Worm (Caenorhabditis elegans): ENCODE results near the gene C23F12.3.

C23F12.3 gene

DNA sequence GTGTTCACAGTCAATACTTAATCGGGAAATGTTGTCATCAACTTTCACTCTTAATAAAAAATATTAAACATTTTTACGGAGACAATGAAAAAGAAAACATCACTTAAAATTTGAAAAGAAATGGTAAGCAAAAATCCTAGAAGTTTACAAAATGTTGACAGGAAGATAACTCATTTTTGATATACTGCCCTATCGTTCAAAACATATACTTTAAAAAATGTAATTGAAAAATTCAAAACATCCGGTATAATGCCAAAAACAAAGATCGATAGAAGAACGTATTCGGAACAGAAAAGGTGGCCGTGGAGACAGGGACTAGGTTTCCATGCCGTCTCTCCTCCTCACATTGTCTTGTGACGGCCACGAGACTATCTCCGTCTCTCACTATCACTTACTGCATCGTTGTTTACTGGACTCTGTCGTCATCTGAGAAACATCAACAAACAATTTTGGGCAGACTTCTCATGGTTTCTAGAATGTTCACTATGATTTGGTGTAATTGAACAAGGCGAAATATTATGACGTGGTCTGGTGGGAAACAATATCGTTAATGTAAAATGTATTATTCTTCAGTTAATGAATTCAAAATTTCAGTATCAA is 44.0 kb upstream of the C23F12.3 start, which contains the start of gene oga-1 (continued):
- no peak for TF ChIP-seq tag-97 (GFP tag; IDR thresholded peaks at IDR 0.05)
- TF ChIP-seq saeg-2 (GFP tag; IDR thresholded peaks at IDR 0.05), result no peak
- TF ChIP-seq lim-7 (GFP tag; IDR thresholded peaks at IDR 0.05), result no peak
- no peak for TF ChIP-seq mes-2 (tag; optimal IDR thresholded peaks at IDR 0.05; ENCODE audit: poor library complexity, severe bottlenecking)
- no peak for TF ChIP-seq madf-5 (GFP tag; IDR thresholded peaks at IDR 0.05)
- no peak for TF ChIP-seq ztf-11 (tag; optimal IDR thresholded peaks at IDR 0.05)
- TF ChIP-seq ces-1 (GFP tag; optimal IDR thresholded peaks at IDR 0.05), result no peak
- TF ChIP-seq aha-1 (tag), result peak; percentile 83
- peak; percentile 91 for TF ChIP-seq nhr-11 (tag; optimal IDR thresholded peaks at IDR 0.05)
- TF ChIP-seq dve-1 (tag; optimal IDR thresholded peaks at IDR 0.05; ENCODE audit: insufficient read depth), result peak; percentile 84
- no peak for TF ChIP-seq fos-1 (tag; optimal IDR thresholded peaks at IDR 0.05)
- TF ChIP-seq snpc-1.2 (GFP tag; IDR thresholded peaks at IDR 0.05), result no peak
- TF ChIP-seq daf-19 (GFP tag; conservative IDR thresholded peaks at IDR 0.05), result no peak
- TF ChIP-seq nhr-28 (tag; optimal IDR thresholded peaks at IDR 0.05), result no peak
- TF ChIP-seq mep-1 (tag; optimal IDR thresholded peaks at IDR 0.05), result no peak
- no peak for TF ChIP-seq Y48G9A.11 (GFP tag; IDR thresholded peaks at IDR 0.05)
- TF ChIP-seq egl-27 (tag; optimal IDR thresholded peaks at IDR 0.05), result no peak
- TF ChIP-seq daf-8 (GFP tag; IDR thresholded peaks at IDR 0.05), result no peak
- TF ChIP-seq madf-9 (GFP tag; conservative IDR thresholded peaks at IDR 0.05), result no peak
- no peak for TF ChIP-seq F44E2.7 (GFP tag; IDR thresholded peaks at IDR 0.05)
- no peak for TF ChIP-seq R02D3.7 (tag; optimal IDR thresholded peaks at IDR 0.05)
- no peak for TF ChIP-seq zfp-3 (GFP tag; conservative IDR thresholded peaks at IDR 0.05)
- TF ChIP-seq zip-11 (GFP tag; IDR thresholded peaks at IDR 0.05), result no peak
- no peak for TF ChIP-seq F26F4.8 (GFP tag; conservative IDR thresholded peaks at IDR 0.05)
- TF ChIP-seq Y5F2A.4 (GFP tag; optimal IDR thresholded peaks at IDR 0.05), result no peak
- TF ChIP-seq hlh-30 (tag; optimal IDR thresholded peaks at IDR 0.05; ENCODE audit: insufficient read depth), result peak; percentile 99
- peak; percentile 16 for TF ChIP-seq zip-2 (tag; optimal IDR thresholded peaks at IDR 0.05)
- peak; percentile 55 for TF ChIP-seq rbr-2 (tag; optimal IDR thresholded peaks at IDR 0.05)
- TF ChIP-seq ctbp-1 (GFP tag; IDR thresholded peaks at IDR 0.05), result no peak
- no peak for TF ChIP-seq gei-8 (GFP tag; optimal IDR thresholded peaks at IDR 0.05)
- TF ChIP-seq spr-1 (tag; optimal IDR thresholded peaks at IDR 0.05), result no peak
- TF ChIP-seq nhr-77 (tag; optimal IDR thresholded peaks at IDR 0.05), result no peak
- peak; percentile 60 for TF ChIP-seq fkh-10 (GFP tag; optimal IDR thresholded peaks at IDR 0.05)
- no peak for TF ChIP-seq F10B5.3 (tag; optimal IDR thresholded peaks at IDR 0.05)
- no peak for TF ChIP-seq lin-29 (GFP tag; IDR thresholded peaks at IDR 0.05)
- TF ChIP-seq pha-4 (GFP tag; IDR thresholded peaks at IDR 0.05), result no peak
- TF ChIP-seq pha-4 (tag; optimal IDR thresholded peaks at IDR 0.05), result peak; percentile 91
- no peak for TF ChIP-seq ceh-28 (tag; optimal IDR thresholded peaks at IDR 0.05)
- TF ChIP-seq ZK337.2 (GFP tag; IDR thresholded peaks at IDR 0.05), result no peak
- no peak for TF ChIP-seq lin-39 (tag; optimal IDR thresholded peaks at IDR 0.05)
- peak; percentile 52 for TF ChIP-seq lin-13 (GFP tag; optimal IDR thresholded peaks at IDR 0.05)
- peak; percentile 66 for TF ChIP-seq T20F7.1 (GFP tag; optimal IDR thresholded peaks at IDR 0.05)
- TF ChIP-seq dpl-1 (GFP tag; optimal IDR thresholded peaks at IDR 0.05), result no peak
- no peak for TF ChIP-seq lin-1 (GFP tag; IDR thresholded peaks at IDR 0.05)
- TF ChIP-seq F49E8.2 (tag; optimal IDR thresholded peaks at IDR 0.05; ENCODE audit: borderline replicate concordance), result no peak
- no peak for TF ChIP-seq nhr-111 (GFP tag; optimal IDR thresholded peaks at IDR 0.05)
- TF ChIP-seq sdz-12 (GFP tag; optimal IDR thresholded peaks at IDR 0.05), result no peak
- no peak for TF ChIP-seq nhr-41 (GFP tag; IDR thresholded peaks at IDR 0.05)
- peak; percentile 95 for TF ChIP-seq mdt-29 (GFP tag; IDR thresholded peaks at IDR 0.05)
- no peak for TF ChIP-seq vab-7 (GFP tag; IDR thresholded peaks at IDR 0.05)
- no peak for TF ChIP-seq daf-12 (tag; optimal IDR thresholded peaks at IDR 0.05)
- no peak for TF ChIP-seq duxl-1 (tag; optimal IDR thresholded peaks at IDR 0.05; ENCODE audit: poor library complexity)
